Fruit fly (Drosophila melanogaster) whole organism, embryonic: ENCODE measurements around the gene Sgt1.

Experiments used
- Adf1 ChIP-seq: fragments of 200-800 bp; sonication (Bioruptor generic); IDR thresholded peaks from 2 replicates; pipeline ENCODE4 v1.3.6; 2022; ENCODE audit warnings: missing biosample characterization, missing genetic modification characterization
- CG10543 ChIP-seq: fragments of 200-800 bp; sonication (Bioruptor generic); optimal IDR thresholded peaks from 3 replicates; lab custom pipeline; 2017; ENCODE audit warnings: missing biosample characterization, mild to moderate bottlenecking, missing genetic modification characterization, moderate library complexity
- CG11456 ChIP-seq: fragments of 200-800 bp; sonication (Bioruptor generic); IDR thresholded peaks from 3 replicates; pipeline ENCODE4 v1.3.6; 2022; ENCODE audit warnings: missing biosample characterization, missing genetic modification characterization
- CG11695 ChIP-seq: fragments of 200-800 bp; sonication (Bioruptor generic); IDR thresholded peaks from 3 replicates; pipeline ENCODE4 v1.3.6; 2022; ENCODE audit warnings: missing biosample characterization, missing genetic modification characterization
- CG13123 ChIP-seq: fragments of 200-800 bp; sonication (Bioruptor generic); optimal IDR thresholded peaks from 2 replicates; lab custom pipeline; 2016; ENCODE audit warnings: missing biosample characterization, missing genetic modification characterization
- CG13296 ChIP-seq: fragments of 200-800 bp; sonication (Bioruptor generic); optimal IDR thresholded peaks from 3 replicates; lab custom pipeline; 2018; ENCODE audit warnings: missing biosample characterization, mild to moderate bottlenecking, missing genetic modification characterization
- CG13624 ChIP-seq: fragments of 200-800 bp; sonication (Bioruptor generic); optimal IDR thresholded peaks from 2 replicates; lab custom pipeline; 2016; ENCODE audit warnings: missing biosample characterization, missing genetic modification characterization
- CG15011 ChIP-seq: fragments of 200-800 bp; sonication (Bioruptor generic); optimal IDR thresholded peaks from 3 replicates; lab custom pipeline; 2018; ENCODE audit warnings: missing biosample characterization, mild to moderate bottlenecking, missing genetic modification characterization
- CG1603 ChIP-seq: fragments of 200-800 bp; sonication (Bioruptor generic); optimal IDR thresholded peaks from 2 replicates; lab custom pipeline; 2019; ENCODE audit warnings: missing biosample characterization, mild to moderate bottlenecking, missing genetic modification characterization, moderate library complexity
- CG18764 ChIP-seq: fragments of 200-800 bp; sonication (Bioruptor generic); optimal IDR thresholded peaks from 3 replicates; lab custom pipeline; 2016; ENCODE audit warnings: missing biosample characterization, missing genetic modification characterization
- CG2202 ChIP-seq: fragments of 200-800 bp; sonication (Bioruptor generic); optimal IDR thresholded peaks from 2 replicates; lab custom pipeline; 2018; ENCODE audit warnings: missing biosample characterization, mild to moderate bottlenecking, missing genetic modification characterization
- CG3065 ChIP-seq: fragments of 200-800 bp; sonication (Bioruptor generic); optimal IDR thresholded peaks from 2 replicates; lab custom pipeline; 2016; ENCODE audit warnings: missing biosample characterization, missing genetic modification characterization
- CG32767 ChIP-seq: fragments of 200-800 bp; sonication (Bioruptor generic); IDR thresholded peaks from 2 replicates; pipeline ENCODE4 v1.3.6; 2022; ENCODE audit warnings: missing biosample characterization, missing genetic modification characterization
- CG3995 ChIP-seq: fragments of 200-800 bp; sonication (Bioruptor generic); optimal IDR thresholded peaks from 3 replicates; lab custom pipeline; 2016; ENCODE audit warnings: missing biosample characterization, missing genetic modification characterization
- CG4360 ChIP-seq: fragments of 200-800 bp; sonication (Bioruptor generic); IDR thresholded peaks from 2 replicates; pipeline ENCODE4 v1.3.6; 2022; ENCODE audit warnings: missing biosample characterization, missing genetic modification characterization
- CG4820 ChIP-seq: fragments of 200-800 bp; sonication (Bioruptor generic); optimal IDR thresholded peaks from 3 replicates; lab custom pipeline; 2016; ENCODE audit warnings: missing biosample characterization, missing genetic modification characterization
- CG6254 ChIP-seq: fragments of 200-800 bp; sonication (Bioruptor generic); optimal IDR thresholded peaks from 3 replicates; lab custom pipeline; 2017; ENCODE audit warnings: mild to moderate bottlenecking, missing biosample characterization, missing genetic modification reagents, missing genetic modification characterization
- CG6654 ChIP-seq: fragments of 200-800 bp; sonication (Bioruptor generic); optimal IDR thresholded peaks from 2 replicates; lab custom pipeline; 2017; ENCODE audit warnings: missing biosample characterization, mild to moderate bottlenecking, missing genetic modification characterization
- CG6683 ChIP-seq: fragments of 200-800 bp; sonication (Bioruptor generic); optimal IDR thresholded peaks from 2 replicates; lab custom pipeline; 2017; ENCODE audit warnings: missing biosample characterization, mild to moderate bottlenecking, missing genetic modification characterization, missing genetic modification reagents
- CG6689 ChIP-seq: fragments of 200-800 bp; sonication (Bioruptor generic); IDR thresholded peaks from 2 replicates; pipeline ENCODE4 v1.3.6; 2022; ENCODE audit warnings: missing biosample characterization, missing genetic modification characterization
- CG7786 ChIP-seq: fragments of 200-800 bp; sonication (Bioruptor generic); optimal IDR thresholded peaks from 2 replicates; lab custom pipeline; 2016; ENCODE audit warnings: missing biosample characterization, missing genetic modification characterization
- CG8290 ChIP-seq, 3 experiments: fragments of 200-800 bp; sonication (Bioruptor generic); optimal IDR thresholded peaks; 2 replicates each; lab custom pipeline; 2016 to 2019; ENCODE audit warnings: missing biosample characterization in 3 of 3, missing genetic modification characterization in 3 of 3, mild to moderate bottlenecking in 2 of 3, moderate library complexity in 1 of 3
- CG9215 ChIP-seq: fragments of 200-800 bp; sonication (Bioruptor generic); IDR thresholded peaks from 2 replicates; pipeline ENCODE4 v1.3.6; 2022; ENCODE audit warnings: missing biosample characterization, missing genetic modification characterization
- CG9437 ChIP-seq: fragments of 200-800 bp; sonication (Bioruptor generic); optimal IDR thresholded peaks from 2 replicates; lab custom pipeline; 2018; ENCODE audit warnings: missing biosample characterization, mild to moderate bottlenecking, missing genetic modification characterization
- CoRest ChIP-seq: fragments of 200-800 bp; sonication (Bioruptor generic); optimal IDR thresholded peaks from 3 replicates; lab custom pipeline; 2018; ENCODE audit warnings: missing biosample characterization, mild to moderate bottlenecking, missing genetic modification characterization, moderate library complexity
- Dip2 ChIP-seq: fragments of 200-800 bp; sonication (Bioruptor generic); IDR thresholded peaks from 2 replicates; pipeline ENCODE4 v1.3.6; 2022; ENCODE audit warnings: missing biosample characterization, missing genetic modification characterization
- Dip3 ChIP-seq: fragments of 200-800 bp; sonication (Bioruptor generic); optimal IDR thresholded peaks from 3 replicates; lab custom pipeline; 2016; ENCODE audit warnings: missing biosample characterization, missing genetic modification characterization
- Doc2 ChIP-seq: fragments of 200-800 bp; sonication (Bioruptor generic); IDR thresholded peaks from 2 replicates; pipeline ENCODE4 v1.3.6; 2022; ENCODE audit warnings: missing biosample characterization, missing genetic modification characterization
- H15 ChIP-seq: fragments of 200-800 bp; sonication (Bioruptor generic); IDR thresholded peaks from 3 replicates; pipeline ENCODE4 v1.3.6; 2022; ENCODE audit warnings: missing biosample characterization, missing genetic modification characterization
- Hr3 ChIP-seq: fragments of 200-800 bp; sonication (Bioruptor generic); optimal IDR thresholded peaks from 3 replicates; lab custom pipeline; 2016; ENCODE audit warnings: missing biosample characterization, missing genetic modification characterization
- Hr39 ChIP-seq: fragments of >200 bp; optimal IDR thresholded peaks from 2 replicates; lab custom pipeline; 2017
- Hsf ChIP-seq: fragments of 200-800 bp; sonication (Bioruptor generic); optimal IDR thresholded peaks from 3 replicates; lab custom pipeline; 2016; ENCODE audit warnings: missing biosample characterization, missing genetic modification characterization
- Meics ChIP-seq: fragments of 200-800 bp; sonication (Bioruptor generic); optimal IDR thresholded peaks from 2 replicates; lab custom pipeline; 2017; ENCODE audit warnings: missing biosample characterization, mild to moderate bottlenecking, missing genetic modification characterization
- NfI ChIP-seq: fragments of 200-800 bp; sonication (Bioruptor generic); optimal IDR thresholded peaks from 3 replicates; lab custom pipeline; 2018; ENCODE audit warnings: missing biosample characterization, mild to moderate bottlenecking, missing genetic modification characterization, moderate library complexity
- Oaz ChIP-seq: fragments of 200-800 bp; sonication (Bioruptor generic); IDR thresholded peaks from 2 replicates; pipeline ENCODE4 v1.3.6; 2022; ENCODE audit warnings: missing biosample characterization, missing genetic modification characterization
- Taf1 ChIP-seq: fragments of 200-800 bp; sonication (Bioruptor generic); IDR thresholded peaks from 2 replicates; pipeline ENCODE4 v1.3.6; 2022; ENCODE audit warnings: missing biosample characterization, missing genetic modification characterization
- Trl ChIP-seq, 3 experiments: fragments of >200 bp in 2 of 3; fragments of 200-800 bp in 1 of 3; sonication (Bioruptor generic) in 1 of 3; optimal IDR thresholded peaks; 2 replicates in 1 of 3; 3 replicates in 2 of 3; lab custom pipeline; 2016 to 2017; ENCODE audit warnings: missing biosample characterization in 1 of 3, missing genetic modification characterization in 1 of 3
- Usf ChIP-seq: fragments of 200-800 bp; sonication (Bioruptor generic); optimal IDR thresholded peaks from 2 replicates; lab custom pipeline; 2017; ENCODE audit warnings: missing genotype, missing biosample characterization, missing genetic modification characterization
- amos ChIP-seq: fragments of 200-800 bp; sonication (Bioruptor generic); IDR thresholded peaks from 2 replicates; pipeline ENCODE4 v1.3.6; 2022; ENCODE audit warnings: missing biosample characterization, missing genetic modification characterization; ENCODE audit not compliant: partially characterized antibody
- ara ChIP-seq: fragments of 200-800 bp; sonication (Bioruptor generic); IDR thresholded peaks from 2 replicates; pipeline ENCODE4 v1.3.6; 2022; ENCODE audit warnings: missing biosample characterization, missing genetic modification characterization
- bowl ChIP-seq: fragments of 200-800 bp; sonication (Bioruptor generic); IDR thresholded peaks from 2 replicates; pipeline ENCODE4 v1.3.6; 2022; ENCODE audit warnings: missing biosample characterization, missing genetic modification characterization
- chinmo ChIP-seq: fragments of 200-800 bp; sonication (Bioruptor generic); IDR thresholded peaks from 4 replicates; pipeline ENCODE4 v1.3.6; 2022; ENCODE audit warnings: missing biosample characterization, missing genetic modification characterization; ENCODE audit not compliant: partially characterized antibody
- croc ChIP-seq: fragments of 200-800 bp; sonication (Bioruptor generic); conservative IDR thresholded peaks from 3 replicates; pipeline ENCODE4 v1.3.6; 2022; ENCODE audit warnings: missing biosample characterization, missing genetic modification characterization
- dysf ChIP-seq: fragments of 200-800 bp; sonication (Bioruptor generic); IDR thresholded peaks from 3 replicates; pipeline ENCODE4 v1.3.6; 2022; ENCODE audit warnings: missing biosample characterization, missing genetic modification characterization
- ewg ChIP-seq: fragments of 200-800 bp; sonication (Bioruptor generic); optimal IDR thresholded peaks from 3 replicates; lab custom pipeline; 2017; ENCODE audit warnings: mild to moderate bottlenecking, missing biosample characterization, missing genetic modification reagents, missing genetic modification characterization
- fd3F ChIP-seq: fragments of 200-800 bp; sonication (Bioruptor generic); optimal IDR thresholded peaks from 2 replicates; lab custom pipeline; 2018; ENCODE audit warnings: missing biosample characterization, mild to moderate bottlenecking, missing genetic modification characterization, moderate library complexity
- lbe ChIP-seq: fragments of 200-800 bp; sonication (Bioruptor generic); optimal IDR thresholded peaks from 2 replicates; lab custom pipeline; 2016; ENCODE audit warnings: missing biosample characterization, mild to moderate bottlenecking, missing genetic modification characterization
- run ChIP-seq: fragments of 200-800 bp; sonication (Bioruptor generic); optimal IDR thresholded peaks from 3 replicates; lab custom pipeline; 2018; ENCODE audit warnings: missing biosample characterization, mild to moderate bottlenecking, missing genetic modification characterization
- schlank ChIP-seq: fragments of 200-800 bp; sonication (Bioruptor generic); optimal IDR thresholded peaks from 2 replicates; lab custom pipeline; 2018; ENCODE audit warnings: missing biosample characterization, mild to moderate bottlenecking, missing genetic modification characterization
- sim ChIP-seq: fragments of 200-800 bp; sonication (Bioruptor generic); IDR thresholded peaks from 2 replicates; pipeline ENCODE4 v1.3.6; 2022; ENCODE audit warnings: missing biosample characterization, missing genetic modification characterization

The Sgt1 gene

DNA sequence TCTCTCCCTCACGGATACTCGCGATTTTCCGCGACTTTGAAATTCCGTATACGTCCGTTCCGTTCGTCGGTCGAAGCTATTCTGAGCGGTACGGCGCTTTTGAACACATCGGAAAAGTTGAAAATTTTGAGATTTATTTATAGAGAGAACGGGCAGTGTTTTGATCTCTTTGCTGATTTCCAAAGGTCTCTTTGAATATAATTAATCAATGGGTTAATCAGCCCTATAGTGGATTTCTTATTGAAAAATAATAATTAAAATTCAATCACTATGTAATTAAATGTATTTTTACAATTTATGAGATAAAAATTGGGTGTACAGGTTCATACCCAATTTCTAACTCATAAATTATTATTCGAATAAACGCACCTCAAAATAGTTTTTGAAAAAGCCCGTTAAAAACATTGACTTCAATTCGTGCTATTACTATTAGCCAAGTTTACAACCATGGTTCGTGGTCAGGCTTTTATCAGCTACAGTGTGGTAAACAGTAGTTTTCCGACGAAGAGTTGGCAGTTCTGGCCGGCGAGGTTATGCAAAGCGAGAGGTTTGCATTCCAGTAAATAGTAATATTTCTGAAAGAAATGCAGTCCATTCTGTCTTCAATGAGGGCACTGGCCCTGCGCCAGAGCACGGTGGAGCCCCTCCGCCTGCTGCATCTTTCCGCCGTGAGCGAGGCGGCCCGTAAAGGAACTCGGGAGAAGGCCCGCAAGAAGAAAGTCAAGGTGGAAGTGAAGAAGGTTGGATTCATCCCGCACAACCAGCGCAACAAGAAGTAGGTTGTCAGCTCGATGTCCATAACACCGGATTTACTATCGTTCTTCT, 3.9 kb downstream of the Sgt1 start, which contains the start of the genes CG9626 and mRpL1 (continued):
- TF ChIP-seq CG15011 (GFP tag; lab: Kevin White, UChicago) (no peak), CG11456 (no peak), Meics (GFP tag; lab: Kevin White, UChicago) (peak; percentile 9), run (tag; lab: Kevin White, UChicago) (no peak), Usf (GFP tag; lab: Kevin White, UChicago) (no peak), CG4360 (GFP tag; lab: Robert Waterston, UW) (no peak), CG6254 (GFP tag; lab: Kevin White, UChicago) (no peak), schlank (tag; lab: Kevin White, UChicago) (no peak), CG4820 (GFP tag; lab: Kevin White, UChicago) (no peak), Trl (optimal IDR thresholded peaks at IDR 0.05; lab: Kevin White, UChicago) (no peak), Trl (GFP tag; optimal IDR thresholded peaks at IDR 0.05; lab: Kevin White, UChicago) (no peak), dysf (GFP tag; lab: Robert Waterston, UW) (no peak), fd3F (no peak), NfI (GFP tag; lab: Kevin White, UChicago) (no peak), Dip2 (GFP tag; lab: Robert Waterston, UW) (no peak), lbe (GFP tag; lab: Kevin White, UChicago) (no peak), CG3065 (GFP tag; lab: Kevin White, UChicago) (peak; percentile 6), CG8290 (GFP tag; optimal IDR thresholded peaks at IDR 0.05; lab: Kevin White, UChicago) (peak; percentile 2), CG8290 (tag; optimal IDR thresholded peaks at IDR 0.05; lab: Kevin White, UChicago) (peak in 1 of 2 experiments; percentile 79), CG9215 (GFP tag; lab: Robert Waterston, UW) (no peak), H15 (GFP tag; lab: Robert Waterston, UW) (no peak), sim (GFP tag; lab: Robert Waterston, UW) (no peak), amos (GFP tag; lab: Robert Waterston, UW) (peak; percentile 35; the same call in 1 of the 2 replicates), CG9437 (no peak), Doc2 (GFP tag; lab: Robert Waterston, UW) (no peak), ara (GFP tag; lab: Robert Waterston, UW) (no peak), bowl (no peak), Dip3 (GFP tag; lab: Kevin White, UChicago) (no peak), CG7786 (GFP tag; lab: Kevin White, UChicago) (peak; percentile 9), CG32767 (GFP tag; lab: Robert Waterston, UW) (no peak), Hr39 (lab: Kevin White, UChicago) (no peak), CG10543 (GFP tag; lab: Kevin White, UChicago) (no peak), Oaz (GFP tag; lab: Robert Waterston, UW) (no peak), chinmo (0 out of 4 replicates have a peak, but pooled peaks have one; percentile 23), CG6683 (GFP tag; lab: Kevin White, UChicago) (no peak), CG6689 (no peak), CoRest (tag; lab: Kevin White, UChicago) (peak; percentile 45), CG6654 (GFP tag; lab: Kevin White, UChicago) (no peak), CG2202 (tag; lab: Kevin White, UChicago) (no peak), CG3995 (GFP tag; lab: Kevin White, UChicago) (no peak), Adf1 (GFP tag; lab: Robert Waterston, UW) (no peak), CG13123 (GFP tag; lab: Kevin White, UChicago) (no peak), CG11695 (no peak), CG13296 (GFP tag; lab: Kevin White, UChicago) (no peak), Hr3 (no peak), ewg (GFP tag; lab: Kevin White, UChicago) (no peak), CG18764 (GFP tag; lab: Kevin White, UChicago) (no peak), CG13624 (GFP tag; lab: Kevin White, UChicago) (peak; percentile 42), croc (no peak), Taf1 (GFP tag; lab: Robert Waterston, UW) (no peak), Hsf (peak; percentile 27), CG1603 (tag; lab: Kevin White, UChicago) (peak; percentile 89)
